Fruit fly (Drosophila melanogaster): ENCODE results near the gene LpR1.
A peak's percentile ranks its signal among the peaks of the same experiment; 100 is the strongest.

The LpR1 gene

dm6 chr3R:25739727-25740126 lies 23.2 kb downstream of the LpR1 start:
- TF ChIP-seq CG31627 (GFP tag; optimal IDR thresholded peaks at IDR 0.05) (no peak), Lpt (GFP tag; optimal IDR thresholded peaks at IDR 0.05) (no peak), net (GFP tag; optimal IDR thresholded peaks at IDR 0.05) (no peak), svp (GFP tag) (no peak), CG10669 (GFP tag; optimal IDR thresholded peaks at IDR 0.05) (no peak), CG3032 (tag; optimal IDR thresholded peaks at IDR 0.05) (no peak), CG7368 (GFP tag; optimal IDR thresholded peaks at IDR 0.05) (no peak), CG11762 (GFP tag; optimal IDR thresholded peaks at IDR 0.05; ENCODE audit: insufficient read depth) (no peak), OdsH (GFP tag; optimal IDR thresholded peaks at IDR 0.05) (no peak), achi (GFP tag; optimal IDR thresholded peaks at IDR 0.05) (no peak), CG8319 (GFP tag; optimal IDR thresholded peaks at IDR 0.05) (no peak), CG11294 (GFP tag; IDR thresholded peaks at IDR 0.05) (no peak), CG10631 (GFP tag; optimal IDR thresholded peaks at IDR 0.05) (no peak), Sox14 (GFP tag; optimal IDR thresholded peaks at IDR 0.05) (no peak)

- peak; percentile 97 for TF ChIP-seq vri (GFP tag; optimal IDR thresholded peaks at IDR 0.05)
- TF ChIP-seq Smox (GFP tag; optimal IDR thresholded peaks at IDR 0.05), result peak; percentile 98
- peak; percentile 99 for TF ChIP-seq net (GFP tag; optimal IDR thresholded peaks at IDR 0.05)
- TF ChIP-seq Eip75B (GFP tag; optimal IDR thresholded peaks at IDR 0.05), result peak; percentile 100
- peak; percentile 97 for TF ChIP-seq CG15336 (GFP tag; IDR thresholded peaks at IDR 0.05)
- TF ChIP-seq achi (GFP tag; optimal IDR thresholded peaks at IDR 0.05), result peak; percentile 99
- peak; percentile 97 for TF ChIP-seq fd85E (GFP tag; optimal IDR thresholded peaks at IDR 0.05)
- TF ChIP-seq fd59A (GFP tag; optimal IDR thresholded peaks at IDR 0.05), result peak; percentile 99
- peak; percentile 97 for TF ChIP-seq CG16779 (tag; optimal IDR thresholded peaks at IDR 0.05)
- TF ChIP-seq CG10669 (GFP tag; optimal IDR thresholded peaks at IDR 0.05), result peak; percentile 99
- TF ChIP-seq CG1621 (tag; optimal IDR thresholded peaks at IDR 0.05), result peak; percentile 99
- peak; percentile 99 for TF ChIP-seq topi (GFP tag; optimal IDR thresholded peaks at IDR 0.05)
- peak; percentile 99 for TF ChIP-seq Met (GFP tag; optimal IDR thresholded peaks at IDR 0.05)
- TF ChIP-seq acj6 (GFP tag; optimal IDR thresholded peaks at IDR 0.05), result peak; percentile 99
- TF ChIP-seq Eip93F (GFP tag; optimal IDR thresholded peaks at IDR 0.05), result peak; percentile 98
- TF ChIP-seq cyc (GFP tag; optimal IDR thresholded peaks at IDR 0.05), result peak; percentile 99
- TF ChIP-seq esn (GFP tag; optimal IDR thresholded peaks at IDR 0.05), result peak; percentile 99
- peak; percentile 99 for TF ChIP-seq CG6163 (GFP tag; IDR thresholded peaks at IDR 0.05)
- peak; percentile 98 to 99 for TF ChIP-seq ss (GFP tag; optimal IDR thresholded peaks at IDR 0.05)
- peak; percentile 98 for TF ChIP-seq CG9139 (GFP tag; optimal IDR thresholded peaks at IDR 0.05)
- TF ChIP-seq CG4318 (GFP tag; optimal IDR thresholded peaks at IDR 0.05), result peak; percentile 96
- TF ChIP-seq CG31627 (GFP tag; optimal IDR thresholded peaks at IDR 0.05), result peak; percentile 99
- TF ChIP-seq Hr38 (GFP tag; optimal IDR thresholded peaks at IDR 0.05), result peak; percentile 46
- TF ChIP-seq CG32006 (GFP tag; optimal IDR thresholded peaks at IDR 0.05), result peak; percentile 98
- TF ChIP-seq CG10631 (GFP tag; optimal IDR thresholded peaks at IDR 0.05), result peak; percentile 99
- TF ChIP-seq CG8319 (GFP tag; optimal IDR thresholded peaks at IDR 0.05), result peak; percentile 99
- TF ChIP-seq CG6808 (GFP tag; optimal IDR thresholded peaks at IDR 0.05), result peak; percentile 98
- peak; percentile 99 for TF ChIP-seq CG8632 (GFP tag; optimal IDR thresholded peaks at IDR 0.05)
- peak; percentile 99 for TF ChIP-seq Hr39 (GFP tag; optimal IDR thresholded peaks at IDR 0.05)
- peak; percentile 99 for TF ChIP-seq CG34406 (GFP tag; optimal IDR thresholded peaks at IDR 0.05)
- peak; percentile 99 for TF ChIP-seq spab (GFP tag; optimal IDR thresholded peaks at IDR 0.05)
- TF ChIP-seq fkh (GFP tag; optimal IDR thresholded peaks at IDR 0.05), result peak; percentile 49
- peak; percentile 100 for TF ChIP-seq Ets96B (tag; optimal IDR thresholded peaks at IDR 0.05)
- peak; percentile 99 for TF ChIP-seq CG6792 (GFP tag; optimal IDR thresholded peaks at IDR 0.05)
- peak; percentile 96 for TF ChIP-seq CG11294 (GFP tag; IDR thresholded peaks at IDR 0.05)
- TF ChIP-seq Gug (GFP tag; IDR thresholded peaks at IDR 0.05), result peak; percentile 98
- peak; percentile 99 for TF ChIP-seq CG7368 (GFP tag; optimal IDR thresholded peaks at IDR 0.05)
- peak; percentile 98 for TF ChIP-seq Sox15 (GFP tag; optimal IDR thresholded peaks at IDR 0.05)
- TF ChIP-seq CG11902 (GFP tag; optimal IDR thresholded peaks at IDR 0.05), result peak; percentile 99
- TF ChIP-seq Hr4 (GFP tag; optimal IDR thresholded peaks at IDR 0.05), result peak; percentile 97
- peak; percentile 100 for TF ChIP-seq Eip78C (GFP tag)
- TF ChIP-seq Lpt (GFP tag; optimal IDR thresholded peaks at IDR 0.05), result peak; percentile 98
- peak; percentile 99 for TF ChIP-seq pdm3 (GFP tag; optimal IDR thresholded peaks at IDR 0.05)
- peak; percentile 99 for TF ChIP-seq Sox14 (GFP tag; optimal IDR thresholded peaks at IDR 0.05)
These were observed 25.1 kb downstream of the LpR1 start for dm6 chr3R:25737735-25738371.

Data from whole organism, prepupa.